Worm (Caenorhabditis elegans) whole organism, L4 larva: ENCODE data around the gene osta-2.

Source experiments
- F49E8.2 ChIP-seq: sonication (generic microtip); optimal IDR thresholded peaks from 2 replicates; lab custom pipeline; 2016; ENCODE audit warnings: missing compliant biosample characterization, mild to moderate bottlenecking, missing genetic modification characterization, borderline replicate concordance
- R02D3.7 ChIP-seq: fragments of 150-350 bp; sonication (generic microtip); optimal IDR thresholded peaks from 3 replicates; lab custom pipeline; 2014; ENCODE audit warnings: missing biosample characterization, missing genetic modification characterization
- T26A8.4 ChIP-seq: fragments of 200-800 bp; sonication (Bioruptor generic); IDR thresholded peaks from 2 replicates; pipeline ENCODE4 v1.3.6; 2022; ENCODE audit warnings: missing genetic modification characterization, missing compliant biosample characterization
- Y48G9A.11 ChIP-seq: fragments of 200-800 bp; sonication (Bioruptor generic); IDR thresholded peaks from 2 replicates; pipeline ENCODE4 v1.3.6; 2022; ENCODE audit warnings: missing genetic modification reagents, missing genetic modification characterization, missing compliant biosample characterization
- Y5F2A.4 ChIP-seq: fragments of 200-800 bp; sonication (Bioruptor generic); optimal IDR thresholded peaks from 2 replicates; lab custom pipeline; 2018; ENCODE audit warnings: mild to moderate bottlenecking, missing genetic modification characterization, missing compliant biosample characterization
- Y75B8A.6 ChIP-seq: fragments of 200-800 bp; sonication (Bioruptor generic); IDR thresholded peaks from 2 replicates; pipeline ENCODE4 v1.3.6; 2022; ENCODE audit warnings: missing genetic modification reagents, missing genetic modification characterization, missing compliant biosample characterization
- cey-2 ChIP-seq: sonication (generic microtip); optimal IDR thresholded peaks from 3 replicates; lab custom pipeline; 2017; ENCODE audit warnings: missing genetic modification characterization, mild to moderate bottlenecking, missing compliant biosample characterization, antibody characterized with exemption, borderline replicate concordance; ENCODE audit not compliant: insufficient read depth
- ctbp-1 ChIP-seq: fragments of 200-800 bp; sonication (Bioruptor generic); IDR thresholded peaks from 2 replicates; pipeline ENCODE4 v1.3.6; 2022; ENCODE audit warnings: missing genetic modification reagents, missing genetic modification characterization, missing compliant biosample characterization
- daf-19 ChIP-seq: fragments of 200-800 bp; sonication (Bioruptor generic); conservative IDR thresholded peaks from 2 replicates; pipeline ENCODE4 v1.3.6; 2022; ENCODE audit warnings: missing genetic modification characterization, missing compliant biosample characterization
- daf-8 ChIP-seq: fragments of 200-800 bp; sonication (Bioruptor generic); IDR thresholded peaks from 2 replicates; pipeline ENCODE4 v1.3.6; 2022; ENCODE audit warnings: missing genetic modification characterization, missing compliant biosample characterization
- fos-1 ChIP-seq: fragments of 150-350 bp; optimal IDR thresholded peaks from 2 replicates; lab custom pipeline; 2014; ENCODE audit warnings: missing biosample characterization, missing genetic modification characterization
- gei-8 ChIP-seq: fragments of 200-800 bp; sonication (Bioruptor generic); optimal IDR thresholded peaks from 2 replicates; lab custom pipeline; 2018; ENCODE audit warnings: mild to moderate bottlenecking, missing genetic modification characterization, missing compliant biosample characterization
- hif-1 ChIP-seq, 2 experiments: sonication (generic microtip); optimal IDR thresholded peaks; 2 replicates each; lab custom pipeline; 2016 to 2017; ENCODE audit warnings: missing compliant biosample characterization in 2 of 2, missing genetic modification characterization in 2 of 2, missing genetic modification reagents in 2 of 2, missing genotype in 2 of 2, mild to moderate bottlenecking in 1 of 2
- hmg-1.1 ChIP-seq: fragments of 200-800 bp; sonication (Bioruptor generic); IDR thresholded peaks from 2 replicates; pipeline ENCODE4 v1.3.6; 2022; ENCODE audit warnings: missing genetic modification reagents, missing genetic modification characterization, missing compliant biosample characterization
- jun-1 ChIP-seq: fragments of 150-350 bp; optimal IDR thresholded peaks from 2 replicates; lab custom pipeline; 2014; ENCODE audit warnings: missing biosample characterization, missing genetic modification reagents, missing genetic modification characterization
- lin-1 ChIP-seq: fragments of 200-800 bp; sonication (Bioruptor generic); IDR thresholded peaks from 2 replicates; pipeline ENCODE4 v1.3.6; 2022; ENCODE audit warnings: missing genetic modification reagents, missing genetic modification characterization, missing compliant biosample characterization
- lsy-2 ChIP-seq, 2 experiments: fragments of 150-350 bp in 1 of 2; sonication (generic microtip) in 1 of 2; optimal IDR thresholded peaks; 2 replicates each; lab custom pipeline; 2014 to 2017; ENCODE audit warnings: missing biosample characterization in 2 of 2, missing genetic modification characterization in 2 of 2
- mes-2 ChIP-seq: sonication (generic microtip); optimal IDR thresholded peaks from 2 replicates; lab custom pipeline; 2016; ENCODE audit warnings: missing genotype, mild to moderate bottlenecking, missing genetic modification characterization, missing compliant biosample characterization; ENCODE audit not compliant: poor library complexity, severe bottlenecking
- mxl-2 ChIP-seq: fragments of 200-800 bp; sonication (Bioruptor generic); conservative IDR thresholded peaks from 2 replicates; pipeline ENCODE4 v1.3.6; 2022; ENCODE audit warnings: missing genetic modification reagents, missing genetic modification characterization, missing compliant biosample characterization
- nhr-11 ChIP-seq: fragments of 150-350 bp; optimal IDR thresholded peaks from 2 replicates; lab custom pipeline; 2014; ENCODE audit warnings: missing biosample characterization, missing genetic modification characterization
- nhr-28 ChIP-seq: fragments of 150-350 bp; optimal IDR thresholded peaks from 2 replicates; lab custom pipeline; 2014; ENCODE audit warnings: missing biosample characterization, missing genetic modification characterization
- nhr-42 ChIP-seq: fragments of 200-800 bp; sonication (Bioruptor generic); IDR thresholded peaks from 2 replicates; pipeline ENCODE4 v1.3.6; 2022; ENCODE audit warnings: missing genetic modification characterization, missing compliant biosample characterization
- nhr-77 ChIP-seq: fragments of 150-350 bp; optimal IDR thresholded peaks from 2 replicates; lab custom pipeline; 2014; ENCODE audit warnings: missing biosample characterization, missing genetic modification characterization
- pqm-1 ChIP-seq: sonication (generic microtip); optimal IDR thresholded peaks from 2 replicates; lab custom pipeline; 2017; ENCODE audit warnings: missing biosample characterization, missing genetic modification characterization
- spr-3 ChIP-seq: fragments of 200-800 bp; sonication (Bioruptor generic); optimal IDR thresholded peaks from 2 replicates; lab custom pipeline; 2018; ENCODE audit warnings: mild to moderate bottlenecking, missing genetic modification characterization, missing compliant biosample characterization
- unc-130 ChIP-seq: sonication (generic microtip); optimal IDR thresholded peaks from 2 replicates; lab custom pipeline; 2016; ENCODE audit warnings: missing genetic modification reagents, missing genetic modification characterization, missing compliant biosample characterization
- unc-62 ChIP-seq, 3 experiments: fragments of 150-350 bp in 1 of 3; sonication (generic microtip); optimal IDR thresholded peaks in 2 of 3; peaks in 1 of 3; 1 replicate in 1 of 3; 2 replicates in 2 of 3; lab custom pipeline; 2014 to 2017; ENCODE audit warnings: missing biosample characterization in 3 of 3, missing genetic modification characterization in 3 of 3, missing genetic modification reagents in 3 of 3, missing genotype in 1 of 3
- zip-2 ChIP-seq: fragments of 150-350 bp; optimal IDR thresholded peaks from 2 replicates; lab custom pipeline; 2014; ENCODE audit warnings: missing biosample characterization, missing genetic modification characterization
- ztf-7 ChIP-seq: fragments of 150-350 bp; optimal IDR thresholded peaks from 2 replicates; lab custom pipeline; 2014; ENCODE audit warnings: missing biosample characterization, missing genetic modification characterization

osta-2 gene

ce11 chrII:5727707-5728106, 20.2 kb downstream of the osta-2 start, which contains the start of gene rab-3 (continued):
- TF ChIP-seq ztf-7 (tag; lab: Kevin White, UChicago) (no peak), T26A8.4 (GFP tag; lab: Robert Waterston, UW) (no peak)

DNA sequence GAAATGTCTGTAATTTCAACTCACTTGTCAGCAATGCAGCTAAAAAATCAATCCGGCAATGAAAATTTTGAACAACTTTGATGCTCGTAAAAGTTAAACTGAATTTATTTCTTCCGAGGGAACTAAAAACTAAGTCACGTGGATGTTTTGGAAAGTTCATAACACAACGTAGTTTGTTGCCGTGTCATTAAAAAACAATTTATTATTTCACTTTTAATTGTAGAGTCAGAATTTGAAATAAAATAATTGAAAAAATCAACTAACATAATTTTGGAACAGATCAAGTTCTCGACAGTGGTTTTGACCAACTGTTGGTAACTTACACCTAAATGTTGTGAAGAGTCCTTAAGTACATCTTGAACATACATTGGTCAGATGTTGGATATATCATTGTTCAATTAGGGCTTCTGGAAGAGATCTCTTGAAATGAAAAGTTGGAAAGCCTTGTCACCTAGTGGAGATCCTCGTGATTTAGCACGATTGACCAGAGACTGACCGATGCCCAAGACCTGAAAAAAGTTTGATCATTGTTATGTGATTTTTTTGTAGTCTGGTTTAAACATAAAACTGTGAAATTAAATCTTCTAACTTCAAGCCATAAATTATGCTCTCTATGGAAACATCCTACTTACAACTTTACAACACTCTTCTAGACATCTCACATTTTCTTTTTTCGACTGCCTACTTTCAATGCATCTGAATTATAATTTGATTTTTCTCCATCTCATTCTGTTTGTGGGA, 23.0 kb downstream of the osta-2 start, which contains the start of the genes C18A3.7 and C18A3.11:
TSS of gene C18A3.7 (minus strand) at position 101 of the 741 bp plus-strand sequence.
TSS of gene C18A3.11 (plus strand) at position 691 of the 741 bp plus-strand sequence.
- TF ChIP-seq Y48G9A.11 (GFP tag; lab: Robert Waterston, UW) = no peak
- no peak for TF ChIP-seq spr-3 (GFP tag; lab: Kevin White, UChicago)
- no peak for TF ChIP-seq jun-1
- no peak for TF ChIP-seq mes-2 (tag; lab: Kevin White, UChicago)
- no peak for TF ChIP-seq unc-130 (GFP tag; lab: Kevin White, UChicago)
- TF ChIP-seq zip-2 (tag; lab: Kevin White, UChicago) = no peak
- no peak for TF ChIP-seq daf-8 (GFP tag; lab: Robert Waterston, UW)
- TF ChIP-seq, all 104 proteins: peak for 0

- TF ChIP-seq nhr-77 (tag; lab: Kevin White, UChicago) (no peak), unc-130 (GFP tag; lab: Kevin White, UChicago) (no peak), Y75B8A.6 (GFP tag; lab: Robert Waterston, UW) (no peak), mes-2 (tag; lab: Kevin White, UChicago) (no peak), daf-19 (GFP tag; lab: Robert Waterston, UW) (no peak), cey-2 (no peak), F49E8.2 (tag; lab: Kevin White, UChicago) (no peak), hmg-1.1 (GFP tag; lab: Robert Waterston, UW) (no peak), lsy-2 (tag; optimal IDR thresholded peaks at IDR 0.05; lab: Kevin White, UChicago) (no peak), lin-1 (GFP tag; lab: Robert Waterston, UW) (no peak), mxl-2 (GFP tag; lab: Robert Waterston, UW) (no peak), R02D3.7 (tag; lab: Kevin White, UChicago) (no peak), fos-1 (tag; lab: Kevin White, UChicago) (no peak), hif-1 (tag; optimal IDR thresholded peaks at IDR 0.05; lab: Kevin White, UChicago) (no peak), nhr-28 (tag; lab: Kevin White, UChicago) (no peak), nhr-42 (GFP tag; lab: Robert Waterston, UW) (no peak), jun-1 (no peak), gei-8 (no peak), ctbp-1 (GFP tag; lab: Robert Waterston, UW) (no peak)
Measured at ce11 chrII:5734883-5735282, 27.4 kb downstream of the osta-2 start.

- TF ChIP-seq pqm-1 (tag; lab: Kevin White, UChicago) (no peak), unc-62 (GFP tag; optimal IDR thresholded peaks at IDR 0.05 in 1 of 2; lab: Kevin White, UChicago) (peak in 1 of 2 experiments; percentile 1), unc-62 (tag; optimal IDR thresholded peaks at IDR 0.05; lab: Kevin White, UChicago) (no peak)
Measured at ce11 chrII:5735744-5736143, 28.3 kb downstream of the osta-2 start.

DNA sequence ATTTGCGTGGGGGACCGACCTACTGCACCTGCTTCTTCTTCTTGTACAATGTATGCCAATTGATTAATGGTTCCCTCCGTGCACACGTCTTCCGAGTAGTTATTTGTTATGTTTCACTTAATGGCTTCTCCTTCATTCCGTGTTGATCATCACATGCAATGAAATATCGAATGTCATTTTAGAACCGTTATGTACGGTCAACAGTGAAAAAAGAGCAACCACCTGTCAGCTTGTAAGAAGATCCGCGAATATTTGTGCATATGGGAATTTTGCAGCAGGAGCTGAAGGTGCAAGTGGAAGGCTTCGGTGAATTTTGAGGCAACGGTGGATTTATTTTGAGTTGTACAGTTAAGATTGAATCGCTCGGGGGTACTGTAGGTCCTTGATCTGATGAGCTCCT, 29.1 kb downstream of the osta-2 start:
- TF ChIP-seq Y5F2A.4 (GFP tag; lab: Kevin White, UChicago) (no peak), nhr-11 (no peak), unc-62 (GFP tag; optimal IDR thresholded peaks at IDR 0.05 in 1 of 2; lab: Kevin White, UChicago) (peak in 1 of 2 experiments; percentile 97), unc-62 (tag; optimal IDR thresholded peaks at IDR 0.05; lab: Kevin White, UChicago) (no peak)
- TF ChIP-seq, all 104 proteins: peak for 1
